Worm (Caenorhabditis elegans) whole organism, mixed stage, embryonic: ENCODE data around the gene Y50D4A.5.

Experiments used
- blmp-1 ChIP-seq: fragments of 150-350 bp; optimal IDR thresholded peaks from 2 replicates; lab custom pipeline; 2014; ENCODE audit warnings: missing biosample characterization, missing genetic modification characterization
- drap-1 ChIP-seq: fragments of 200-800 bp; sonication (Bioruptor generic); optimal IDR thresholded peaks from 3 replicates; lab custom pipeline; 2018; ENCODE audit warnings: mild to moderate bottlenecking, missing genetic modification characterization, missing compliant biosample characterization
- lin-13 ChIP-seq: fragments of 150-350 bp; optimal IDR thresholded peaks from 2 replicates; lab custom pipeline; 2014; ENCODE audit warnings: missing biosample characterization, missing genetic modification characterization
- mab-5 ChIP-seq: fragments of 150-350 bp; optimal IDR thresholded peaks from 2 replicates; lab custom pipeline; 2014; ENCODE audit warnings: missing biosample characterization, missing genetic modification characterization
- nhr-237 ChIP-seq: fragments of 150-350 bp; optimal IDR thresholded peaks from 2 replicates; lab custom pipeline; 2014; ENCODE audit warnings: missing biosample characterization, missing genetic modification characterization
- nhr-76 ChIP-seq: sonication (generic microtip); optimal IDR thresholded peaks from 2 replicates; lab custom pipeline; 2017; ENCODE audit warnings: missing biosample characterization, missing genetic modification characterization
- pha-4 ChIP-seq: fragments of 150-350 bp; optimal IDR thresholded peaks from 2 replicates; lab custom pipeline; 2018; ENCODE audit warnings: missing biosample characterization, missing genetic modification reagents, missing genetic modification characterization
- sptf-1 ChIP-seq: sonication (generic microtip); optimal IDR thresholded peaks from 2 replicates; lab custom pipeline; 2017; ENCODE audit warnings: mild to moderate bottlenecking, missing genetic modification characterization, moderate library complexity, missing compliant biosample characterization
- unc-62 ChIP-seq: fragments of 150-350 bp; optimal IDR thresholded peaks from 2 replicates; lab custom pipeline; 2014; ENCODE audit warnings: missing biosample characterization, missing genetic modification reagents, missing genetic modification characterization

ce11 chrV:1199219-1199889, 7.8 kb upstream of the Y50D4A.5 start, which contains the start of gene Y50D4A.6:
- TF ChIP-seq nhr-76: no peak
- no peak for TF ChIP-seq sptf-1 (tag; lab: Kevin White, UChicago)
- no peak for TF ChIP-seq unc-62
- TF ChIP-seq nhr-237 (tag; lab: Kevin White, UChicago): no peak
- no peak for TF ChIP-seq lin-13
- no peak for TF ChIP-seq blmp-1
- TF ChIP-seq drap-1: no peak
- no peak for TF ChIP-seq pha-4 (tag; lab: Kevin White, UChicago)
- TF ChIP-seq mab-5 (tag; lab: Kevin White, UChicago): no peak
